Worm (Caenorhabditis elegans): Measurements from ENCODE around the gene Y67A10A.3.

DNA sequence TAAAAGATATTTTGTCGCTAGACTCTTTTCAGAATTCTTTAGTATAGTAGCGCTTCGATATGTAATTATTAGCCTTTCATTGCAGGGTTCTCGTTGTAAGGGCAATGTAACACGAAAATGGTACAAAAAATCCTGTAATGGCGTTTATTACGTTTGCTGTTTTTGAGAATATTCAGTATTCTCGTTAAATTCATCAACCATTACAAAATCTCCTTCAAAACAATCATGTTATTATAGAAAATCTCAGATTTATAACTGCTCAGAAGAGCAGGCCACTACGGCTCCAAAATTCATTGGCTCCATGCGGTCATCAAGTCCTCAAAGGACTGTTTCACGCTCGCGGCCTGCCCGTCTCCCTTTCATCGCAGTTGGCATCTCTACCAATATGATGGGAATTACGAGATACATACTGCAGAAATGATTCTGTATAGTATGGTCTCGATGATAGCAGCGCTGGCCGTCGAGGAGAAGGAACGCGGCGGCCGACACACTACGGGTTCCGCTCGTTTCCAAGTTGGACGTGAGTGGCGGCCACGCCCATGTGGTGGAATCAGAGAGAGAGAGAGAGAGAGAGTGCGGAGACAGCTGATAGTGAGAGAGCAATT lies 7.5 kb downstream of the Y67A10A.3 start:
- TF ChIP-seq hlh-8 (tag; optimal IDR thresholded peaks at IDR 0.05) (peak; percentile 20), pqm-1 (tag; optimal IDR thresholded peaks at IDR 0.05) (no peak), elt-2 (tag; optimal IDR thresholded peaks at IDR 0.05) (peak; percentile 48), pros-1 (tag; optimal IDR thresholded peaks at IDR 0.05) (no peak), F13H6.1 (tag; optimal IDR thresholded peaks at IDR 0.05) (no peak)

Measured in whole organism, late embryonic.